Fruit fly (Drosophila melanogaster): ENCODE data around the gene HGTX.
A peak's percentile ranks its signal among the peaks of the same experiment; 100 is the strongest.

HGTX gene

dm6 chr3L:14544987-14545943 is 54.1 kb downstream of the HGTX start (continued):
- TF ChIP-seq CG13894 (tag; optimal IDR thresholded peaks at IDR 0.05) (no peak), CG12659 (GFP tag; optimal IDR thresholded peaks at IDR 0.05) (peak; percentile 55), br (optimal IDR thresholded peaks at IDR 0.05) (no peak), nerfin-2 (GFP tag; IDR thresholded peaks at IDR 0.05; ENCODE audit: partially characterized antibody) (peak; percentile 16; the same call in 1 of the 2 replicates), CG17829 (tag; optimal IDR thresholded peaks at IDR 0.05) (peak; percentile 63), gsb (GFP tag; IDR thresholded peaks at IDR 0.05) (0 out of 2 replicates have a peak, but pooled peaks have one; percentile 37), CG3995 (GFP tag; optimal IDR thresholded peaks at IDR 0.05) (no peak), CG9817 (tag; optimal IDR thresholded peaks at IDR 0.05) (peak; percentile 34), CG18599 (GFP tag; optimal IDR thresholded peaks at IDR 0.05) (peak; percentile 53), CG3838 (GFP tag; optimal IDR thresholded peaks at IDR 0.05) (no peak), ssp (GFP tag; IDR thresholded peaks at IDR 0.05) (no peak), dpn (GFP tag; optimal IDR thresholded peaks at IDR 0.05) (peak; percentile 46 to 58), fd102C (GFP tag; optimal IDR thresholded peaks at IDR 0.05) (no peak), pfk (GFP tag; optimal IDR thresholded peaks at IDR 0.05) (no peak), E2f2 (GFP tag; IDR thresholded peaks at IDR 0.05) (peak; percentile 19; the same call in 1 of the 2 replicates), CG17802 (tag; optimal IDR thresholded peaks at IDR 0.05) (no peak), CG10431 (GFP tag; optimal IDR thresholded peaks at IDR 0.05) (no peak), CG17186 (GFP tag; optimal IDR thresholded peaks at IDR 0.05) (no peak), p53 (GFP tag; optimal IDR thresholded peaks at IDR 0.05) (no peak), CG4404 (GFP tag; IDR thresholded peaks at IDR 0.05) (no peak), CG6791 (GFP tag; IDR thresholded peaks at IDR 0.05; ENCODE audit: partially characterized antibody) (no peak), CG10321 (GFP tag; IDR thresholded peaks at IDR 0.05) (no peak), prd (optimal IDR thresholded peaks at IDR 0.05) (no peak), prd (GFP tag; IDR thresholded peaks at IDR 0.05) (peak; percentile 38; the same call in 1 of the 3 replicates), Sin3A (optimal IDR thresholded peaks at IDR 0.05) (no peak), Ravus (GFP tag; IDR thresholded peaks at IDR 0.05) (no peak), lilli (GFP tag; optimal IDR thresholded peaks at IDR 0.05) (peak; percentile 31), Sox100B (GFP tag; optimal IDR thresholded peaks at IDR 0.05) (peak; percentile 79), Ets97D (GFP tag; optimal IDR thresholded peaks at IDR 0.05) (no peak), wor (GFP tag; IDR thresholded peaks at IDR 0.05) (no peak), Dfd (GFP tag; optimal IDR thresholded peaks at IDR 0.05) (no peak), CG12299 (tag; optimal IDR thresholded peaks at IDR 0.05) (no peak), CG1647 (GFP tag; optimal IDR thresholded peaks at IDR 0.05) (no peak), CG9727 (GFP tag; optimal IDR thresholded peaks at IDR 0.05) (peak; percentile 56), pnt (GFP tag; optimal IDR thresholded peaks at IDR 0.05) (no peak), Med (GFP tag) (peak; percentile 58), Ssrp (tag; optimal IDR thresholded peaks at IDR 0.05) (peak; percentile 49), Dbx (GFP tag; IDR thresholded peaks at IDR 0.05) (no peak), HLH54F (GFP tag; optimal IDR thresholded peaks at IDR 0.05) (peak; percentile 0), CG42726 (GFP tag; IDR thresholded peaks at IDR 0.05; ENCODE audit: partially characterized antibody) (no peak), nmo (GFP tag; optimal IDR thresholded peaks at IDR 0.05) (peak; percentile 73), Bteb2 (GFP tag; optimal IDR thresholded peaks at IDR 0.05) (no peak), CG9215 (GFP tag; IDR thresholded peaks at IDR 0.05) (no peak), Neu2 (GFP tag; optimal IDR thresholded peaks at IDR 0.05; ENCODE audit: borderline replicate concordance) (no peak), CG11695 (GFP tag; IDR thresholded peaks at IDR 0.05) (no peak; the same call in 2 of the 3 replicates), crp (GFP tag; optimal IDR thresholded peaks at IDR 0.05) (no peak), CG14710 (tag; optimal IDR thresholded peaks at IDR 0.05) (peak; percentile 54), Atf6 (GFP tag; IDR thresholded peaks at IDR 0.05) (no peak), CG9609 (GFP tag; optimal IDR thresholded peaks at IDR 0.05) (peak; percentile 4)
